Worm (Caenorhabditis elegans): Measurements from ENCODE around the gene abts-3.

- TF ChIP-seq dpl-1 (GFP tag; optimal IDR thresholded peaks at IDR 0.05) (no peak), unc-130 (tag; optimal IDR thresholded peaks at IDR 0.05) (no peak), ztf-4 (tag; optimal IDR thresholded peaks at IDR 0.05) (no peak), ama-1 (optimal IDR thresholded peaks at IDR 0.05) (no peak), dsc-1 (tag; optimal IDR thresholded peaks at IDR 0.05) (no peak), tlp-1 (tag; optimal IDR thresholded peaks at IDR 0.05) (no peak), nhr-90 (tag; optimal IDR thresholded peaks at IDR 0.05; ENCODE audit: poor library complexity) (no peak)
These were observed 22.7 kb upstream of the abts-3 start for ce11 chrII:6109989-6110388.

Data from whole organism, L1 larva.